Worm (Caenorhabditis elegans) whole organism, early embryonic: Measurements from ENCODE around the gene F35E8.6.
"Not testable (repeated sequence)": the region's sequence is repeated elsewhere in the genome, so short reads cannot be mapped to it uniquely, and the experiment has no call there.

Source experiments
- B0310.2 ChIP-seq: sonication (generic microtip); optimal IDR thresholded peaks from 2 replicates; lab custom pipeline; 2016; ENCODE audit warnings: mild to moderate bottlenecking, missing genetic modification characterization, missing compliant biosample characterization
- F13C5.2 ChIP-seq: sonication (generic microtip); optimal IDR thresholded peaks from 2 replicates; lab custom pipeline; 2017; ENCODE audit warnings: mild to moderate bottlenecking, missing genetic modification characterization, inconsistent platforms, missing compliant biosample characterization
- aly-1 ChIP-seq: sonication (generic microtip); optimal IDR thresholded peaks from 2 replicates; lab custom pipeline; 2016; ENCODE audit warnings: missing genetic modification characterization, missing compliant biosample characterization
- ama-1 ChIP-seq: fragments of 150-350 bp; optimal IDR thresholded peaks from 2 replicates; lab custom pipeline; 2014
- ceh-13 ChIP-seq: fragments of 200-800 bp; sonication (Bioruptor generic); optimal IDR thresholded peaks from 2 replicates; lab custom pipeline; 2018; ENCODE audit warnings: mild to moderate bottlenecking, missing genetic modification characterization, missing compliant biosample characterization
- ceh-36 ChIP-seq: sonication (generic microtip); optimal IDR thresholded peaks from 2 replicates; lab custom pipeline; 2016; ENCODE audit warnings: missing genetic modification characterization, inconsistent platforms, missing compliant biosample characterization
- ets-7 ChIP-seq: sonication (generic microtip); optimal IDR thresholded peaks from 2 replicates; lab custom pipeline; 2016; ENCODE audit warnings: missing genotype, missing genetic modification characterization, missing compliant biosample characterization
- flt-1 ChIP-seq: fragments of 200-800 bp; sonication (Bioruptor generic); IDR thresholded peaks from 2 replicates; pipeline ENCODE4 v1.3.6; 2022; ENCODE audit warnings: missing genetic modification characterization, missing compliant biosample characterization
- hmbx-1 ChIP-seq: sonication (generic microtip); optimal IDR thresholded peaks from 2 replicates; lab custom pipeline; 2016; ENCODE audit warnings: mild to moderate bottlenecking, missing genetic modification characterization, missing compliant biosample characterization
- hmg-4 ChIP-seq: fragments of 200-800 bp; sonication (Bioruptor generic); optimal IDR thresholded peaks from 2 replicates; lab custom pipeline; 2018; ENCODE audit warnings: mild to moderate bottlenecking, missing genetic modification characterization, missing compliant biosample characterization
- hnd-1 ChIP-seq: sonication (generic microtip); optimal IDR thresholded peaks from 2 replicates; lab custom pipeline; 2016; ENCODE audit warnings: missing genetic modification characterization, missing compliant biosample characterization
- pes-1 ChIP-seq: fragments of 200-800 bp; sonication (Bioruptor generic); IDR thresholded peaks from 2 replicates; pipeline ENCODE4 v1.3.6; 2022; ENCODE audit warnings: missing genetic modification reagents, missing genetic modification characterization, missing compliant biosample characterization
- scrt-1 ChIP-seq: fragments of 200-800 bp; sonication (Bioruptor generic); IDR thresholded peaks from 2 replicates; pipeline ENCODE4 v1.3.6; 2022; ENCODE audit warnings: missing genetic modification characterization, missing compliant biosample characterization
- sea-1 ChIP-seq: fragments of 200-800 bp; sonication (Bioruptor generic); conservative IDR thresholded peaks from 2 replicates; pipeline ENCODE4 v1.3.6; 2022; ENCODE audit warnings: missing genetic modification characterization, missing compliant biosample characterization
- tbx-11 ChIP-seq: fragments of 200-800 bp; sonication (Bioruptor generic); IDR thresholded peaks from 2 replicates; pipeline ENCODE4 v1.3.6; 2022; ENCODE audit warnings: missing genetic modification characterization, missing compliant biosample characterization
- tbx-37 ChIP-seq: fragments of 200-800 bp; sonication (Bioruptor generic); conservative IDR thresholded peaks from 2 replicates; pipeline ENCODE4 v1.3.6; 2022; ENCODE audit warnings: missing genetic modification reagents, missing genetic modification characterization, missing compliant biosample characterization
- tra-4 ChIP-seq: sonication (generic microtip); optimal IDR thresholded peaks from 2 replicates; lab custom pipeline; 2017; ENCODE audit warnings: missing genetic modification characterization, missing compliant biosample characterization

F35E8.6 gene

ce11 chrV:15928325-15928724 is 16.4 kb downstream of the F35E8.6 start, which contains the start of gene pzf-1:
Gene pzf-1 (minus strand): TSS chrV:15928425.
- TF ChIP-seq ceh-36 (tag; lab: Kevin White, UChicago) (no peak), hmbx-1 (tag; lab: Kevin White, UChicago) (no peak), ets-7 (tag; lab: Kevin White, UChicago) (no peak), ama-1 (lab: Kevin White, UChicago) (no peak), hnd-1 (tag; lab: Kevin White, UChicago) (no peak), aly-1 (no peak), hmg-4 (no peak), scrt-1 (GFP tag; lab: Robert Waterston, UW) (no peak), tra-4 (no peak), tbx-37 (no peak), F13C5.2 (no peak), sea-1 (GFP tag; lab: Robert Waterston, UW) (no peak), flt-1 (GFP tag; lab: Robert Waterston, UW) (no peak), tbx-11 (GFP tag; lab: Robert Waterston, UW) (no peak)

ce11 chrV:15929882-15930281 is 17.9 kb downstream of the F35E8.6 start, which contains the start of gene srbc-77:
Gene srbc-77 (plus strand): TSS chrV:15930182.
- TF ChIP-seq ets-7 (tag; lab: Kevin White, UChicago); scrt-1 (GFP tag; lab: Robert Waterston, UW); sea-1 (GFP tag; lab: Robert Waterston, UW): not testable (repeated sequence)

ce11 chrV:15932390-15932789 is 20.4 kb downstream of the F35E8.6 start, which contains the start of gene srw-26:
Gene srw-26 (minus strand): TSS chrV:15932490.
- TF ChIP-seq pes-1 (GFP tag; lab: Robert Waterston, UW) (no peak), flt-1 (GFP tag; lab: Robert Waterston, UW) (no peak), ceh-36 (tag; lab: Kevin White, UChicago) (no peak), hnd-1 (tag; lab: Kevin White, UChicago) (no peak), tbx-11 (GFP tag; lab: Robert Waterston, UW) (no peak), scrt-1 (GFP tag; lab: Robert Waterston, UW) (no peak), aly-1 (no peak), tbx-37 (no peak), ceh-13 (GFP tag; lab: Kevin White, UChicago) (no peak)

- TF ChIP-seq B0310.2 (tag; lab: Kevin White, UChicago) (no peak), scrt-1 (GFP tag; lab: Robert Waterston, UW) (no peak), F13C5.2 (no peak), tbx-37 (no peak), ceh-36 (tag; lab: Kevin White, UChicago) (no peak), hmg-4 (no peak), hnd-1 (tag; lab: Kevin White, UChicago) (no peak), sea-1 (GFP tag; lab: Robert Waterston, UW) (no peak), aly-1 (no peak)
Measured at ce11 chrV:15940254-15940653, 28.3 kb downstream of the F35E8.6 start, which contains the start of gene srw-55. Gene srw-55 (minus strand): TSS chrV:15940354.

- TF ChIP-seq ama-1 (lab: Kevin White, UChicago): no peak
- no peak for TF ChIP-seq F13C5.2
- TF ChIP-seq scrt-1 (GFP tag; lab: Robert Waterston, UW): no peak
- TF ChIP-seq aly-1: no peak
- TF ChIP-seq flt-1 (GFP tag; lab: Robert Waterston, UW): no peak
Measured at ce11 chrV:15943125-15943524, 31.2 kb downstream of the F35E8.6 start, which contains the start of gene srw-53. Gene srw-53 (plus strand): TSS chrV:15943425.

ce11 chrV:15950903-15951302 is 39.0 kb downstream of the F35E8.6 start, which contains the start of gene srw-59:
Gene srw-59 (minus strand): TSS chrV:15951003.
- TF ChIP-seq B0310.2 (tag; lab: Kevin White, UChicago): no peak
- TF ChIP-seq flt-1 (GFP tag; lab: Robert Waterston, UW): no peak
- no peak for TF ChIP-seq tbx-37
- no peak for TF ChIP-seq hnd-1 (tag; lab: Kevin White, UChicago)
- TF ChIP-seq aly-1: no peak
- no peak for TF ChIP-seq tra-4
- TF ChIP-seq ama-1 (lab: Kevin White, UChicago): no peak
- TF ChIP-seq pes-1 (GFP tag; lab: Robert Waterston, UW): no peak

ce11 chrV:15952762-15953161 is 40.8 kb downstream of the F35E8.6 start, which contains the start of gene srw-56:
Gene srw-56 (minus strand): TSS chrV:15952862.
- TF ChIP-seq ets-7 (tag; lab: Kevin White, UChicago) (no peak), sea-1 (GFP tag; lab: Robert Waterston, UW) (no peak), ceh-36 (tag; lab: Kevin White, UChicago) (no peak), ceh-13 (GFP tag; lab: Kevin White, UChicago) (no peak), hmg-4 (no peak), F13C5.2 (no peak), tbx-11 (GFP tag; lab: Robert Waterston, UW) (no peak), pes-1 (GFP tag; lab: Robert Waterston, UW) (no peak), scrt-1 (GFP tag; lab: Robert Waterston, UW) (no peak), hmbx-1 (tag; lab: Kevin White, UChicago) (no peak), hnd-1 (tag; lab: Kevin White, UChicago) (no peak), flt-1 (GFP tag; lab: Robert Waterston, UW) (no peak), B0310.2 (tag; lab: Kevin White, UChicago) (no peak), tra-4 (no peak), aly-1 (no peak), ama-1 (lab: Kevin White, UChicago) (no peak), tbx-37 (no peak)

- TF ChIP-seq ama-1 (lab: Kevin White, UChicago): no peak
- TF ChIP-seq sea-1 (GFP tag; lab: Robert Waterston, UW): no peak
- TF ChIP-seq tbx-11 (GFP tag; lab: Robert Waterston, UW): no peak
- TF ChIP-seq hmbx-1 (tag; lab: Kevin White, UChicago): no peak
- TF ChIP-seq ceh-36 (tag; lab: Kevin White, UChicago): no peak
- TF ChIP-seq F13C5.2: no peak
- no peak for TF ChIP-seq scrt-1 (GFP tag; lab: Robert Waterston, UW)
- TF ChIP-seq pes-1 (GFP tag; lab: Robert Waterston, UW): no peak
- no peak for TF ChIP-seq ceh-13 (GFP tag; lab: Kevin White, UChicago)
- no peak for TF ChIP-seq hnd-1 (tag; lab: Kevin White, UChicago)
- no peak for TF ChIP-seq tra-4
- TF ChIP-seq flt-1 (GFP tag; lab: Robert Waterston, UW): no peak
- no peak for TF ChIP-seq aly-1
- TF ChIP-seq B0310.2 (tag; lab: Kevin White, UChicago): no peak
- no peak for TF ChIP-seq tbx-37
- TF ChIP-seq ets-7 (tag; lab: Kevin White, UChicago): no peak
- no peak for TF ChIP-seq hmg-4
Measured at ce11 chrV:15954932-15955331, 43.0 kb downstream of the F35E8.6 start, which contains the start of gene srw-57. Gene srw-57 (minus strand): TSS chrV:15955032.
